Fruit fly (Drosophila melanogaster): ENCODE measurements around the gene CG44836.

DNA sequence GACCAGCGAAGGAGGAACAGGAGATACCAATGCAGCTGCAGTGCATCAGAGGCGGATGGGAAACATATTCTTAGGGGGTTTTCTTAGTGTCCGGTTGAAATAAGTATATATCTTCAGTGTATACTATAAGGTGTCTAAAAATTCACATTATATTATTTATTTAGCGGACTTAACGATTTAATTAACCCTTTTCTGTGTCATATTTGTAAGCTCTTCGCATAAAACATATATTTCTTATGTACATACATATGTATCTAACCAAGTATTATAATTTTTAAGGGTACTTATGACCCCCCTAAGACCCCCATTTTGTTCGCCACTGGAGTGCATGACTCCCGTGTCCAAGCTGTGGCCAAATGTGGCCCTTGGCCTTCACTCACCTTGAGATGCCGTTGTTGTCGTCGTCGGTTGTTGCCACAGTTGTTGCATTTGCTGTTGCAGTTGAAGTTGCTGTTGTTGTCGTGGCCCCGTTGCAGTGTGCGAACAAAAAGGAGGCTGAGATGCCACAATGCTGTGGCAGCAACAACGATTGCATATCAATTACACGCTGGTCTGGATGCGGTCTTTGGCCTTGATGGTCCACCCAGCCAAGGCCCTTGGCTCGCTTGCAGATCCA, 38.8 kb downstream of the CG44836 start:
- TF ChIP-seq toe (GFP tag; optimal IDR thresholded peaks at IDR 0.05), result no peak
- TF ChIP-seq CG11617 (GFP tag; optimal IDR thresholded peaks at IDR 0.05), result no peak

Data from whole organism, adult.